Worm (Caenorhabditis elegans) whole organism, mixed stage, embryonic: Measurements from ENCODE around the gene srh-167.

Source experiments
- M03D4.4 ChIP-seq: sonication (generic microtip); optimal IDR thresholded peaks from 2 replicates; lab custom pipeline; 2017; ENCODE audit warnings: mild to moderate bottlenecking, missing genetic modification characterization, missing compliant biosample characterization
- bed-3 ChIP-seq: fragments of 200-800 bp; sonication (Bioruptor generic); optimal IDR thresholded peaks from 3 replicates; lab custom pipeline; 2018; ENCODE audit warnings: mild to moderate bottlenecking, missing genetic modification characterization, moderate library complexity, missing compliant biosample characterization
- blmp-1 ChIP-seq: fragments of 150-350 bp; optimal IDR thresholded peaks from 2 replicates; lab custom pipeline; 2014; ENCODE audit warnings: missing biosample characterization, missing genetic modification characterization
- ceh-39 ChIP-seq: fragments of 150-350 bp; optimal IDR thresholded peaks from 2 replicates; lab custom pipeline; 2014; ENCODE audit warnings: missing biosample characterization, missing genetic modification characterization
- ceh-43 ChIP-seq: fragments of 200-800 bp; sonication (Bioruptor generic); optimal IDR thresholded peaks from 2 replicates; lab custom pipeline; 2018; ENCODE audit warnings: mild to moderate bottlenecking, missing genetic modification characterization, moderate library complexity, missing compliant biosample characterization
- ceh-83 ChIP-seq: fragments of 200-800 bp; sonication (Bioruptor generic); optimal IDR thresholded peaks from 2 replicates; lab custom pipeline; 2018; ENCODE audit warnings: mild to moderate bottlenecking, missing genetic modification characterization, missing compliant biosample characterization
- ces-1 ChIP-seq: fragments of 150-350 bp; optimal IDR thresholded peaks from 2 replicates; lab custom pipeline; 2014; ENCODE audit warnings: missing biosample characterization, missing genetic modification reagents, missing genetic modification characterization
- cnd-1 ChIP-seq: fragments of 200-800 bp; sonication (Bioruptor generic); optimal IDR thresholded peaks from 2 replicates; lab custom pipeline; 2018; ENCODE audit warnings: mild to moderate bottlenecking, missing genetic modification characterization, missing compliant biosample characterization
- drap-1 ChIP-seq: fragments of 200-800 bp; sonication (Bioruptor generic); optimal IDR thresholded peaks from 3 replicates; lab custom pipeline; 2018; ENCODE audit warnings: mild to moderate bottlenecking, missing genetic modification characterization, missing compliant biosample characterization
- elt-1 ChIP-seq: sonication (generic microtip); optimal IDR thresholded peaks from 2 replicates; lab custom pipeline; 2017; ENCODE audit warnings: missing genetic modification characterization, mild to moderate bottlenecking, missing compliant biosample characterization, antibody characterized with exemption, moderate library complexity, borderline replicate concordance; ENCODE audit not compliant: insufficient read depth
- elt-3 ChIP-seq: fragments of 150-350 bp; optimal IDR thresholded peaks from 2 replicates; lab custom pipeline; 2014; ENCODE audit warnings: missing biosample characterization, missing genetic modification characterization
- ham-2 ChIP-seq: fragments of 200-800 bp; sonication (Bioruptor generic); optimal IDR thresholded peaks from 2 replicates; lab custom pipeline; 2018; ENCODE audit warnings: mild to moderate bottlenecking, missing genetic modification characterization, missing compliant biosample characterization
- hlh-1 ChIP-seq: fragments of 150-350 bp; optimal IDR thresholded peaks from 2 replicates; lab custom pipeline; 2014; ENCODE audit warnings: missing biosample characterization, missing genetic modification reagents, missing genetic modification characterization
- lin-13 ChIP-seq: fragments of 150-350 bp; optimal IDR thresholded peaks from 2 replicates; lab custom pipeline; 2014; ENCODE audit warnings: missing biosample characterization, missing genetic modification characterization
- lin-32 ChIP-seq: fragments of 200-800 bp; sonication (Bioruptor generic); optimal IDR thresholded peaks from 2 replicates; lab custom pipeline; 2018; ENCODE audit warnings: mild to moderate bottlenecking, missing genetic modification characterization, missing compliant biosample characterization
- lsy-2 ChIP-seq: fragments of 150-350 bp; optimal IDR thresholded peaks from 2 replicates; lab custom pipeline; 2014; ENCODE audit warnings: missing biosample characterization, missing genetic modification characterization
- mab-5 ChIP-seq: fragments of 150-350 bp; optimal IDR thresholded peaks from 2 replicates; lab custom pipeline; 2014; ENCODE audit warnings: missing biosample characterization, missing genetic modification characterization
- mep-1 ChIP-seq: fragments of 150-350 bp; optimal IDR thresholded peaks from 2 replicates; lab custom pipeline; 2017; ENCODE audit warnings: missing biosample characterization, missing genetic modification reagents, missing genetic modification characterization, inconsistent platforms
- mls-2 ChIP-seq: sonication (generic microtip); optimal IDR thresholded peaks from 2 replicates; lab custom pipeline; 2016; ENCODE audit warnings: mild to moderate bottlenecking, missing genetic modification characterization, moderate library complexity, missing compliant biosample characterization
- nhr-237 ChIP-seq: fragments of 150-350 bp; optimal IDR thresholded peaks from 2 replicates; lab custom pipeline; 2014; ENCODE audit warnings: missing biosample characterization, missing genetic modification characterization
- nhr-28 ChIP-seq: fragments of 150-350 bp; optimal IDR thresholded peaks from 2 replicates; lab custom pipeline; 2014; ENCODE audit warnings: missing biosample characterization, missing genetic modification characterization
- nhr-76 ChIP-seq: sonication (generic microtip); optimal IDR thresholded peaks from 2 replicates; lab custom pipeline; 2017; ENCODE audit warnings: missing biosample characterization, missing genetic modification characterization
- pha-4 ChIP-seq: fragments of 150-350 bp; optimal IDR thresholded peaks from 2 replicates; lab custom pipeline; 2018; ENCODE audit warnings: missing biosample characterization, missing genetic modification reagents, missing genetic modification characterization
- sem-2 ChIP-seq: fragments of 200-800 bp; sonication (Bioruptor generic); optimal IDR thresholded peaks from 2 replicates; lab custom pipeline; 2018; ENCODE audit warnings: mild to moderate bottlenecking, missing genetic modification characterization, missing compliant biosample characterization
- sptf-1 ChIP-seq: sonication (generic microtip); optimal IDR thresholded peaks from 2 replicates; lab custom pipeline; 2017; ENCODE audit warnings: mild to moderate bottlenecking, missing genetic modification characterization, moderate library complexity, missing compliant biosample characterization
- tbx-8 ChIP-seq: fragments of 200-800 bp; sonication (Bioruptor generic); optimal IDR thresholded peaks from 2 replicates; lab custom pipeline; 2018; ENCODE audit warnings: mild to moderate bottlenecking, missing genetic modification characterization, moderate library complexity, missing compliant biosample characterization
- unc-120 ChIP-seq: sonication (generic microtip); optimal IDR thresholded peaks from 2 replicates; lab custom pipeline; 2017; ENCODE audit warnings: missing genetic modification characterization, missing compliant biosample characterization; ENCODE audit not compliant: poor library complexity, severe bottlenecking
- unc-39 ChIP-seq: fragments of 150-350 bp; optimal IDR thresholded peaks from 2 replicates; lab custom pipeline; 2014; ENCODE audit warnings: missing biosample characterization, missing genetic modification characterization
- unc-62 ChIP-seq: fragments of 150-350 bp; optimal IDR thresholded peaks from 2 replicates; lab custom pipeline; 2014; ENCODE audit warnings: missing biosample characterization, missing genetic modification reagents, missing genetic modification characterization
- zip-8 ChIP-seq: fragments of 150-350 bp; optimal IDR thresholded peaks from 2 replicates; lab custom pipeline; 2014; ENCODE audit warnings: missing biosample characterization, missing genetic modification characterization

srh-167 gene

ce11 chrV:16333412-16333811 is at the start of gene srh-167:
TSS of gene srh-167 (plus strand) at chrV:16333712.
- no peak for TF ChIP-seq sem-2
- TF ChIP-seq nhr-237 (tag; lab: Kevin White, UChicago) = no peak
- TF ChIP-seq lin-13 (tag; lab: Kevin White, UChicago) = no peak
- TF ChIP-seq unc-39 (tag; lab: Kevin White, UChicago) = no peak
- no peak for TF ChIP-seq M03D4.4 (tag; lab: Kevin White, UChicago)
- TF ChIP-seq lsy-2 (tag; lab: Kevin White, UChicago) = no peak
- no peak for TF ChIP-seq nhr-76 (tag; lab: Kevin White, UChicago)
- no peak for TF ChIP-seq lin-32 (GFP tag; lab: Kevin White, UChicago)
- TF ChIP-seq ham-2 (GFP tag; lab: Kevin White, UChicago) = no peak
- TF ChIP-seq mep-1 (tag; lab: Kevin White, UChicago) = no peak
- no peak for TF ChIP-seq cnd-1 (tag; lab: Kevin White, UChicago)
- TF ChIP-seq ceh-39 = no peak
- no peak for TF ChIP-seq mab-5 (tag; lab: Kevin White, UChicago)
- TF ChIP-seq, all 35 proteins: peak for 0

DNA sequence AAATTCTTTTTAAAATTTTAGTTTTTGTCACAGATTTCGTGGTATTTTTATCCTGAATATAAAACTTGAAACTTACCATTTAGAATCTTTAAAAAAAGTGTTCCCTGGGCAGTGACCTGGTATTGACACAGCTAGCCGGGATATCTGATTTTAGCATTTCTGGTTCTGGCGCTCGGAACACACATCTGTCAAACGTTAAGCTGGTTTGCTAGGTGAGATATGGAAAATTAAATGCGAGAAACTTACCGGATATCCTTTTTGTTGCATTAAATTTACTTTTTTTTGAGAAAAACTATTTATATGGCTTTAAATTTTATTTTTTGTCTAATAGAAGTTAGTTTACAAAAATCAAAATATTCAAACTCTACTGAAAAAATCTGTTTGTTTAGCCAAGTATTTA is 47.7 kb upstream of the srh-167 start, which contains the start of gene F28G4.4:
Gene F28G4.4 (minus strand): TSS at position 101 of the 400 bp plus-strand sequence.
- TF ChIP-seq lsy-2 (tag; lab: Kevin White, UChicago) = no peak
- TF ChIP-seq mab-5 (tag; lab: Kevin White, UChicago) = no peak
- no peak for TF ChIP-seq bed-3 (GFP tag; lab: Kevin White, UChicago)
- no peak for TF ChIP-seq nhr-28

- TF ChIP-seq sem-2 (no peak), bed-3 (GFP tag; lab: Kevin White, UChicago) (no peak), elt-1 (tag; lab: Kevin White, UChicago) (no peak), ceh-43 (GFP tag; lab: Kevin White, UChicago) (no peak), lsy-2 (tag; lab: Kevin White, UChicago) (no peak)
Measured at ce11 chrV:16287619-16288018, 45.9 kb upstream of the srh-167 start, which contains the start of gene F28G4.3. TSS of gene F28G4.3 (minus strand) at chrV:16287719.

- TF ChIP-seq drap-1 (GFP tag; lab: Kevin White, UChicago) (no peak), unc-120 (tag; lab: Kevin White, UChicago) (no peak)
Measured at ce11 chrV:16292409-16292808, 41.1 kb upstream of the srh-167 start, which contains the start of gene oac-5. TSS of gene oac-5 (plus strand) at chrV:16292709.

DNA sequence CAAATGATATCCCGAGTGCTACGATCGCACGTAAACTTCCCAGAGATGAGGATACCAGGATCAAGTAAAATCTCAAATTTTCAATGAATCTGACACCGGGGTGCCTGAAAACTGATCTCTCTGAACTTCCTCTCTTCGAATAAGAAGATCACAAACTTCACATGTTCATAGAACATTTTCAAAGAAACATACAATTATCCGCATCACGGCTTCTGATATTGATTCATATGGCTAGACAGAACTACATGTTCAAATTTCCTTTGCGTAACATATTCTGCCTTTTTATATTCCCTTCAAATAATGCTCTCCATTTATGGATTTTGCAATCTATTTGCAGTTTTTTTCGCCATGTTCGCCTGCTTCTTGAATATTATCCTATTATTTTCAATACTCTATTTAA is 36.4 kb upstream of the srh-167 start, which contains the start of gene srbc-83:
Gene srbc-83 (plus strand): TSS at position 301 of the 400 bp plus-strand sequence.
- no peak for TF ChIP-seq nhr-237 (tag; lab: Kevin White, UChicago)
- TF ChIP-seq ces-1 (GFP tag; lab: Kevin White, UChicago) = no peak
- no peak for TF ChIP-seq elt-3 (tag; lab: Kevin White, UChicago)
- no peak for TF ChIP-seq drap-1 (GFP tag; lab: Kevin White, UChicago)
- TF ChIP-seq lin-32 (GFP tag; lab: Kevin White, UChicago) = no peak
- no peak for TF ChIP-seq mls-2 (tag; lab: Kevin White, UChicago)
- TF ChIP-seq sptf-1 (tag; lab: Kevin White, UChicago) = no peak
- no peak for TF ChIP-seq ham-2 (GFP tag; lab: Kevin White, UChicago)
- TF ChIP-seq mab-5 (tag; lab: Kevin White, UChicago) = no peak

DNA sequence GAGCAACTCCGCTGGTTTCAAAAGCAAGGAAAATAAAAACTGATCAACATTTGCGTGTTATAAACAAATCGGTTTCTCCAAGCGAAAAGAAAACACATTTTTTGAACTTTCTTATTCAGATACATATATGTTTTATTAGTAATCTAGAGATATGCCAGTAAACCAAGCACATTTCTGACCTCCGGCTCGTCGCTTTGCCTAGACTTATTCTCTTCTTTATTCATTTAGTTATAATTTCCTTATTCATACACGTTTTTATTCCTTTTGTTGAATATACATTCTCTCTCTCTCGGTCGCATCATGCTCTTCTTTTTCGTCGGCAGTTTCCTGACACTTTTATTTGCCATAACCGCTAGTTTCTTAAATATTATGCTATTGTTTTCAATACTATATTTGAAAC is 34.8 kb upstream of the srh-167 start, which contains the start of gene srbc-84:
Gene srbc-84 (plus strand): TSS at position 301 of the 400 bp plus-strand sequence.
- TF ChIP-seq unc-62 (GFP tag; lab: Kevin White, UChicago) (no peak), unc-120 (tag; lab: Kevin White, UChicago) (no peak), sem-2 (no peak), mab-5 (tag; lab: Kevin White, UChicago) (no peak), ceh-83 (no peak), nhr-237 (tag; lab: Kevin White, UChicago) (no peak), elt-1 (tag; lab: Kevin White, UChicago) (no peak), blmp-1 (no peak)

DNA sequence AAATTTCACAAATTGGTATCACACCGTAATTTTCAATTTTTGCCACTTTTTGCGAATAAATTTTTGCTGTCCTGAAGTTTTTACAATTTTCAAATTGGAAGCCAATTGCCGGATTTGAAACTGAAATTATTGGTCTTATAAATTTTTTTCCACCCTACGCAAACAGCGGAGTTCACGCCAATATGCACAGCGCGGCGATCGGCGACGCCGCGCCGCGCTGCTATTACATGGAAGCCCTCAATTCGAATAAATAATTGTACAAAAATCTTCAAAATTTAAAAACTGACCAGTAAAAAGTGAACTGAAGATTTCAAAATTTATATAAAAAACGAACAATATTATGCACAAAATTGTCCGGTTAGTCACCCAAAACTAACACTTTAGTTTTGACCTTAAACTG is 33.7 kb upstream of the srh-167 start:
- TF ChIP-seq sptf-1 (tag; lab: Kevin White, UChicago) (no peak), zip-8 (tag; lab: Kevin White, UChicago) (no peak), hlh-1 (tag; lab: Kevin White, UChicago) (no peak), tbx-8 (GFP tag; lab: Kevin White, UChicago) (no peak), nhr-28 (no peak), blmp-1 (no peak), pha-4 (no peak), drap-1 (GFP tag; lab: Kevin White, UChicago) (no peak), mab-5 (tag; lab: Kevin White, UChicago) (no peak), elt-1 (tag; lab: Kevin White, UChicago) (no peak), ham-2 (GFP tag; lab: Kevin White, UChicago) (no peak), lsy-2 (tag; lab: Kevin White, UChicago) (no peak), ceh-83 (no peak), ceh-43 (GFP tag; lab: Kevin White, UChicago) (no peak), mls-2 (tag; lab: Kevin White, UChicago) (no peak), unc-39 (tag; lab: Kevin White, UChicago) (no peak), ces-1 (GFP tag; lab: Kevin White, UChicago) (no peak), M03D4.4 (tag; lab: Kevin White, UChicago) (no peak), elt-3 (tag; lab: Kevin White, UChicago) (no peak), ceh-39 (no peak)
